Fruit fly (Drosophila melanogaster) S2 (cell line): ENCODE measurements around the gene CG1265.

Source experiments
- CG8478 ChIP-seq: fragments of >200 bp; optimal IDR thresholded peaks from 2 replicates; lab custom pipeline; 2018
- CTCF ChIP-seq, 2 experiments: fragments of >200 bp; optimal IDR thresholded peaks; 2 replicates each; lab custom pipeline; 2018

DNA sequence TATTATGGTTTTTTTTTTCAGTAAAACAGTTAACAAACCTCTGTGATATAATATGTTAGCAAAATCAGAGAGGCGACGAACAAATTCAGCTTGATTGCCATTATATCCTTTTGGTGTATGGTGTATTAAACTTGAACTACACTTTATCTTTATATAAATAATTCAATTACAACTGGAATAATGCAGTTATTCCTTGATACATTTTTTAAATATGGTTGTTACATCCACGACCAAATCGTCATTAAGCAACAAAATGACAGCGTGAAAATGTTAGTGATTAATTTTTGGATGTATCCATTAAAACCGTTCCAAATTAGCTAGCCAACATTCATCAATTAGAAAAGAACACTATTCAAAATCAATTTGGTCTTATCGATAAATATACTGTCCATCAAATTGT lies 12.8 kb downstream of the CG1265 start, which contains the start of gene CG33764:
- TF ChIP-seq CTCF (optimal IDR thresholded peaks at IDR 0.05; lab: Kevin White, UChicago), result no peak
- no peak for TF ChIP-seq CG8478 (lab: Kevin White, UChicago)
